Worm (Caenorhabditis elegans) whole organism, midembryonic: ENCODE measurements around the gene ilkp-1.
A peak's percentile ranks its signal among the peaks of the same experiment; 100 is the strongest.

Experiments
- T22C8.4 ChIP-seq: fragments of 200-800 bp; sonication (Bioruptor generic); IDR thresholded peaks from 2 replicates; pipeline ENCODE4 v1.3.6; 2022; ENCODE audit warnings: missing genetic modification characterization, missing compliant biosample characterization
- cog-1 ChIP-seq: sonication (generic microtip); optimal IDR thresholded peaks from 2 replicates; lab custom pipeline; 2016; ENCODE audit warnings: missing genetic modification characterization, missing compliant biosample characterization
- flt-1 ChIP-seq: fragments of 200-800 bp; sonication (Bioruptor generic); IDR thresholded peaks from 2 replicates; pipeline ENCODE4 v1.3.6; 2022; ENCODE audit warnings: missing genetic modification characterization, missing compliant biosample characterization
- klf-2 ChIP-seq: fragments of 200-800 bp; sonication (Bioruptor generic); conservative IDR thresholded peaks from 2 replicates; pipeline ENCODE4 v1.3.6; 2022; ENCODE audit warnings: missing genetic modification reagents, missing genetic modification characterization, missing compliant biosample characterization
- med-1 ChIP-seq: sonication (generic microtip); optimal IDR thresholded peaks from 2 replicates; lab custom pipeline; 2017; ENCODE audit warnings: missing genetic modification characterization, mild to moderate bottlenecking, missing compliant biosample characterization, antibody characterized with exemption, missing genetic modification reagents; ENCODE audit not compliant: insufficient read depth
- ref-1 ChIP-seq: fragments of 200-800 bp; sonication (Bioruptor generic); conservative IDR thresholded peaks from 2 replicates; pipeline ENCODE4 v1.3.6; 2022; ENCODE audit warnings: missing genetic modification reagents, missing genetic modification characterization, missing compliant biosample characterization
- tab-1 ChIP-seq: fragments of 200-800 bp; sonication (Bioruptor generic); IDR thresholded peaks from 2 replicates; pipeline ENCODE4 v1.3.6; 2022; ENCODE audit warnings: missing genetic modification characterization, missing compliant biosample characterization
- ztf-23 ChIP-seq: fragments of 200-800 bp; sonication (Bioruptor generic); IDR thresholded peaks from 2 replicates; pipeline ENCODE4 v1.3.6; 2022; ENCODE audit warnings: missing genetic modification reagents, missing genetic modification characterization, missing compliant biosample characterization
- ztf-29 ChIP-seq: fragments of 200-800 bp; sonication (Bioruptor generic); IDR thresholded peaks from 2 replicates; pipeline ENCODE4 v1.3.6; 2022; ENCODE audit warnings: missing genetic modification reagents, missing genetic modification characterization, missing compliant biosample characterization

Gene ilkp-1

ce11 chrII:11049876-11050275 is at the start of gene ilkp-1, which contains the start of gene sdhd-1:
Gene ilkp-1, plus strand, starts transcription at chrII:11050255.
Gene sdhd-1, minus strand, starts transcription at chrII:11049913.
- TF ChIP-seq ztf-29 (GFP tag; lab: Robert Waterston, UW) (no peak), ztf-23 (GFP tag; lab: Robert Waterston, UW) (no peak), flt-1 (GFP tag; lab: Robert Waterston, UW) (no peak), T22C8.4 (GFP tag; lab: Robert Waterston, UW) (no peak), klf-2 (GFP tag; lab: Robert Waterston, UW) (no peak), tab-1 (no peak), cog-1 (tag; lab: Kevin White, UChicago) (no peak), med-1 (GFP tag; lab: Kevin White, UChicago) (no peak)

- TF ChIP-seq klf-2 (GFP tag; lab: Robert Waterston, UW) (no peak), ztf-29 (GFP tag; lab: Robert Waterston, UW) (no peak)
Measured at ce11 chrII:11004381-11004780, 45.7 kb upstream of the ilkp-1 start.

- no peak for TF ChIP-seq tab-1
- no peak for TF ChIP-seq ztf-29 (GFP tag; lab: Robert Waterston, UW)
- no peak for TF ChIP-seq ref-1 (GFP tag; lab: Robert Waterston, UW)
- TF ChIP-seq klf-2 (GFP tag; lab: Robert Waterston, UW): no peak
- no peak for TF ChIP-seq cog-1 (tag; lab: Kevin White, UChicago)
Measured at ce11 chrII:11010914-11011313, 39.1 kb upstream of the ilkp-1 start.

- TF ChIP-seq flt-1 (GFP tag; lab: Robert Waterston, UW) (0 out of 2 replicates have a peak, but pooled peaks have one; percentile 5), med-1 (GFP tag; lab: Kevin White, UChicago) (no peak), ztf-23 (GFP tag; lab: Robert Waterston, UW) (peak; percentile 66; the same call in 1 of the 2 replicates), tab-1 (0 out of 2 replicates have a peak, but pooled peaks have one; percentile 35)
Measured at ce11 chrII:11012532-11013179, 37.4 kb upstream of the ilkp-1 start.

ce11 chrII:11013667-11014066 is 36.4 kb upstream of the ilkp-1 start, which contains the start of gene col-81:
Gene col-81, minus strand, starts transcription at chrII:11013767.
- TF ChIP-seq klf-2 (GFP tag; lab: Robert Waterston, UW) (no peak), tab-1 (no peak), ztf-23 (GFP tag; lab: Robert Waterston, UW) (no peak), flt-1 (GFP tag; lab: Robert Waterston, UW) (no peak), T22C8.4 (GFP tag; lab: Robert Waterston, UW) (no peak), ztf-29 (GFP tag; lab: Robert Waterston, UW) (no peak), cog-1 (tag; lab: Kevin White, UChicago) (no peak), med-1 (GFP tag; lab: Kevin White, UChicago) (no peak), ref-1 (GFP tag; lab: Robert Waterston, UW) (no peak)

ce11 chrII:11015210-11015609 is 34.8 kb upstream of the ilkp-1 start:
- TF ChIP-seq ref-1 (GFP tag; lab: Robert Waterston, UW): no peak
- no peak for TF ChIP-seq flt-1 (GFP tag; lab: Robert Waterston, UW)
- no peak for TF ChIP-seq ztf-29 (GFP tag; lab: Robert Waterston, UW)
- TF ChIP-seq tab-1: no peak
- TF ChIP-seq T22C8.4 (GFP tag; lab: Robert Waterston, UW): no peak
- TF ChIP-seq cog-1 (tag; lab: Kevin White, UChicago): no peak
- no peak for TF ChIP-seq klf-2 (GFP tag; lab: Robert Waterston, UW)
- TF ChIP-seq med-1 (GFP tag; lab: Kevin White, UChicago): no peak
- no peak for TF ChIP-seq ztf-23 (GFP tag; lab: Robert Waterston, UW)

- TF ChIP-seq T22C8.4 (GFP tag; lab: Robert Waterston, UW) (no peak), cog-1 (tag; lab: Kevin White, UChicago) (no peak), flt-1 (GFP tag; lab: Robert Waterston, UW) (no peak), ztf-23 (GFP tag; lab: Robert Waterston, UW) (no peak), klf-2 (GFP tag; lab: Robert Waterston, UW) (no peak), tab-1 (no peak), ztf-29 (GFP tag; lab: Robert Waterston, UW) (no peak), ref-1 (GFP tag; lab: Robert Waterston, UW) (no peak), med-1 (GFP tag; lab: Kevin White, UChicago) (no peak)
Measured at ce11 chrII:11015734-11016133, 34.3 kb upstream of the ilkp-1 start.

- TF ChIP-seq med-1 (GFP tag; lab: Kevin White, UChicago) (no peak), flt-1 (GFP tag; lab: Robert Waterston, UW) (no peak), cog-1 (tag; lab: Kevin White, UChicago) (no peak), ref-1 (GFP tag; lab: Robert Waterston, UW) (no peak), ztf-23 (GFP tag; lab: Robert Waterston, UW) (no peak), tab-1 (no peak), T22C8.4 (GFP tag; lab: Robert Waterston, UW) (no peak), ztf-29 (GFP tag; lab: Robert Waterston, UW) (no peak), klf-2 (GFP tag; lab: Robert Waterston, UW) (no peak)
Measured at ce11 chrII:11016435-11016834, 33.6 kb upstream of the ilkp-1 start.

ce11 chrII:11016835-11016883 is 33.4 kb upstream of the ilkp-1 start, which contains the start of gene ram-2:
Gene ram-2, minus strand, starts transcription at chrII:11016881.
- no peak for TF ChIP-seq ref-1 (GFP tag; lab: Robert Waterston, UW)
- no peak for TF ChIP-seq ztf-23 (GFP tag; lab: Robert Waterston, UW)
- TF ChIP-seq flt-1 (GFP tag; lab: Robert Waterston, UW): no peak
- no peak for TF ChIP-seq med-1 (GFP tag; lab: Kevin White, UChicago)
- TF ChIP-seq klf-2 (GFP tag; lab: Robert Waterston, UW): no peak
- no peak for TF ChIP-seq tab-1
- TF ChIP-seq ztf-29 (GFP tag; lab: Robert Waterston, UW): no peak
- TF ChIP-seq cog-1 (tag; lab: Kevin White, UChicago): no peak
- TF ChIP-seq T22C8.4 (GFP tag; lab: Robert Waterston, UW): no peak

ce11 chrII:11016884-11017283 is 33.2 kb upstream of the ilkp-1 start:
- TF ChIP-seq tab-1 (no peak), med-1 (GFP tag; lab: Kevin White, UChicago) (no peak), cog-1 (tag; lab: Kevin White, UChicago) (no peak), ref-1 (GFP tag; lab: Robert Waterston, UW) (no peak), ztf-23 (GFP tag; lab: Robert Waterston, UW) (no peak), T22C8.4 (GFP tag; lab: Robert Waterston, UW) (no peak), ztf-29 (GFP tag; lab: Robert Waterston, UW) (no peak), flt-1 (GFP tag; lab: Robert Waterston, UW) (no peak), klf-2 (GFP tag; lab: Robert Waterston, UW) (no peak)
